Worm (Caenorhabditis elegans) whole organism, late embryonic: ENCODE results near the gene lap-1.

Experiments
- fkh-10 ChIP-seq: fragments of 150-350 bp; optimal IDR thresholded peaks from 2 replicates; lab custom pipeline; 2014; ENCODE audit warnings: missing biosample characterization, missing genetic modification reagents, missing genetic modification characterization
- hlh-13 ChIP-seq: fragments of 200-800 bp; sonication (Bioruptor generic); optimal IDR thresholded peaks from 2 replicates; lab custom pipeline; 2018; ENCODE audit warnings: mild to moderate bottlenecking, missing genetic modification characterization, missing compliant biosample characterization
- nhr-11 ChIP-seq: fragments of 150-350 bp; optimal IDR thresholded peaks from 2 replicates; lab custom pipeline; 2014; ENCODE audit warnings: missing biosample characterization, missing genetic modification characterization
- pag-3 ChIP-seq: sonication (generic microtip); optimal IDR thresholded peaks from 2 replicates; lab custom pipeline; 2016; ENCODE audit warnings: missing compliant biosample characterization, missing genetic modification characterization, borderline replicate concordance
- pqm-1 ChIP-seq: sonication (generic microtip); optimal IDR thresholded peaks from 2 replicates; lab custom pipeline; 2016; ENCODE audit warnings: missing genetic modification characterization, missing compliant biosample characterization
- unc-42 ChIP-seq: sonication (generic microtip); optimal IDR thresholded peaks from 2 replicates; lab custom pipeline; 2016; ENCODE audit warnings: missing genotype, missing genetic modification characterization, missing compliant biosample characterization

ce11 chrIII:8398411-8398810 lies 3.3 kb downstream of the lap-1 start, which contains the start of gene ZK353.2:
- TF ChIP-seq pag-3 (tag; lab: Kevin White, UChicago) (no peak), hlh-13 (no peak), unc-42 (tag; lab: Kevin White, UChicago) (no peak), nhr-11 (tag; lab: Kevin White, UChicago) (no peak), fkh-10 (GFP tag; lab: Kevin White, UChicago) (no peak), pqm-1 (no peak)
